Worm (Caenorhabditis elegans) whole organism, late embryonic: ENCODE data around the gene H40L08.7.

ENCODE experiments used
- C08G9.2 ChIP-seq: sonication (generic microtip); optimal IDR thresholded peaks from 2 replicates; lab custom pipeline; 2016; ENCODE audit warnings: mild to moderate bottlenecking, missing genetic modification characterization, moderate library complexity, missing compliant biosample characterization
- F13H6.1 ChIP-seq: sonication (generic microtip); optimal IDR thresholded peaks from 2 replicates; lab custom pipeline; 2016; ENCODE audit warnings: missing genetic modification characterization, missing compliant biosample characterization
- K02D7.2 ChIP-seq: sonication (generic microtip); optimal IDR thresholded peaks from 2 replicates; lab custom pipeline; 2017; ENCODE audit warnings: mild to moderate bottlenecking, missing genetic modification characterization, missing compliant biosample characterization
- K09A11.1 ChIP-seq: sonication (generic microtip); optimal IDR thresholded peaks from 2 replicates; lab custom pipeline; 2017; ENCODE audit warnings: antibody characterized with exemption, mild to moderate bottlenecking, missing genetic modification characterization, missing compliant biosample characterization; ENCODE audit not compliant: insufficient read depth
- T23F11.4 ChIP-seq: fragments of 200-800 bp; sonication (Bioruptor generic); optimal IDR thresholded peaks from 2 replicates; lab custom pipeline; 2018; ENCODE audit warnings: mild to moderate bottlenecking, missing genetic modification characterization, missing compliant biosample characterization
- Y22D7AL.16 ChIP-seq: sonication (generic microtip); optimal IDR thresholded peaks from 2 replicates; lab custom pipeline; 2016; ENCODE audit warnings: missing genetic modification characterization, missing compliant biosample characterization
- ahr-1 ChIP-seq: sonication (generic microtip); optimal IDR thresholded peaks from 2 replicates; lab custom pipeline; 2016; ENCODE audit warnings: missing genetic modification characterization, missing compliant biosample characterization
- ama-1 ChIP-seq: fragments of 150-350 bp; optimal IDR thresholded peaks from 2 replicates; lab custom pipeline; 2014
- ceh-14 ChIP-seq: sonication (generic microtip); optimal IDR thresholded peaks from 2 replicates; lab custom pipeline; 2016; ENCODE audit warnings: missing genotype, missing genetic modification characterization, missing compliant biosample characterization
- ceh-18 ChIP-seq: sonication (generic microtip); optimal IDR thresholded peaks from 2 replicates; lab custom pipeline; 2016; ENCODE audit warnings: missing genetic modification characterization, missing compliant biosample characterization
- ceh-19 ChIP-seq: fragments of 200-800 bp; sonication (Bioruptor generic); optimal IDR thresholded peaks from 2 replicates; lab custom pipeline; 2018; ENCODE audit warnings: mild to moderate bottlenecking, missing genetic modification characterization, missing compliant biosample characterization
- ceh-2 ChIP-seq: sonication (generic microtip); optimal IDR thresholded peaks from 2 replicates; lab custom pipeline; 2016; ENCODE audit warnings: missing genotype, missing genetic modification characterization, missing compliant biosample characterization
- ceh-22 ChIP-seq: sonication (generic microtip); optimal IDR thresholded peaks from 2 replicates; lab custom pipeline; 2017; ENCODE audit warnings: missing biosample characterization, missing genetic modification characterization
- ceh-31 ChIP-seq: sonication (generic microtip); optimal IDR thresholded peaks from 2 replicates; lab custom pipeline; 2016; ENCODE audit warnings: missing genetic modification characterization, missing compliant biosample characterization
- ceh-48 ChIP-seq: sonication (generic microtip); optimal IDR thresholded peaks from 2 replicates; lab custom pipeline; 2016; ENCODE audit warnings: missing genetic modification characterization, inconsistent platforms, missing compliant biosample characterization
- ceh-6 ChIP-seq: fragments of 200-800 bp; sonication (Bioruptor generic); optimal IDR thresholded peaks from 2 replicates; lab custom pipeline; 2018; ENCODE audit warnings: mild to moderate bottlenecking, missing genetic modification characterization, missing compliant biosample characterization
- dve-1 ChIP-seq: sonication (generic microtip); optimal IDR thresholded peaks from 2 replicates; lab custom pipeline; 2017; ENCODE audit warnings: antibody characterized with exemption, mild to moderate bottlenecking, missing genetic modification characterization, missing compliant biosample characterization
- elt-2 ChIP-seq: sonication (generic microtip); optimal IDR thresholded peaks from 2 replicates; lab custom pipeline; 2016; ENCODE audit warnings: missing genetic modification reagents, missing genetic modification characterization, missing compliant biosample characterization
- elt-4 ChIP-seq: sonication (generic microtip); optimal IDR thresholded peaks from 2 replicates; lab custom pipeline; 2016; ENCODE audit warnings: missing genetic modification characterization, missing compliant biosample characterization
- fkh-10 ChIP-seq: fragments of 150-350 bp; optimal IDR thresholded peaks from 2 replicates; lab custom pipeline; 2014; ENCODE audit warnings: missing biosample characterization, missing genetic modification reagents, missing genetic modification characterization
- fkh-6 ChIP-seq: sonication (generic microtip); optimal IDR thresholded peaks from 2 replicates; lab custom pipeline; 2016; ENCODE audit warnings: missing genetic modification characterization, missing compliant biosample characterization
- hlh-15 ChIP-seq: sonication (generic microtip); optimal IDR thresholded peaks from 2 replicates; lab custom pipeline; 2016; ENCODE audit warnings: missing genetic modification characterization, missing compliant biosample characterization
- hlh-8 ChIP-seq: sonication (generic microtip); optimal IDR thresholded peaks from 2 replicates; lab custom pipeline; 2016; ENCODE audit warnings: missing genotype, missing genetic modification characterization, missing compliant biosample characterization
- lim-6 ChIP-seq: sonication (generic microtip); optimal IDR thresholded peaks from 2 replicates; lab custom pipeline; 2016; ENCODE audit warnings: missing genetic modification characterization, missing compliant biosample characterization
- madf-2 ChIP-seq: sonication (generic microtip); optimal IDR thresholded peaks from 2 replicates; lab custom pipeline; 2017; ENCODE audit warnings: missing genetic modification characterization, missing compliant biosample characterization
- pha-2 ChIP-seq: sonication (generic microtip); optimal IDR thresholded peaks from 2 replicates; lab custom pipeline; 2017; ENCODE audit warnings: mild to moderate bottlenecking, missing genetic modification characterization, missing compliant biosample characterization
- ref-2 ChIP-seq: sonication (generic microtip); optimal IDR thresholded peaks from 2 replicates; lab custom pipeline; 2016; ENCODE audit warnings: missing genetic modification characterization, missing compliant biosample characterization
- sox-2 ChIP-seq: fragments of 200-800 bp; sonication (Bioruptor generic); IDR thresholded peaks from 2 replicates; pipeline ENCODE4 v1.3.6; 2022; ENCODE audit warnings: missing genetic modification reagents, missing genetic modification characterization, missing compliant biosample characterization
- unc-3 ChIP-seq, 2 experiments: fragments of 200-800 bp in 1 of 2; sonication (Bioruptor generic) in 1 of 2; sonication (generic microtip) in 1 of 2; conservative IDR thresholded peaks in 1 of 2; optimal IDR thresholded peaks in 1 of 2; 2 replicates each; pipeline versions ENCODE4 v1.3.6 to Lab custom; 2016 to 2022; ENCODE audit warnings: missing compliant biosample characterization in 2 of 2, missing genetic modification characterization in 2 of 2, missing genetic modification reagents in 1 of 2
- unc-42 ChIP-seq: sonication (generic microtip); optimal IDR thresholded peaks from 2 replicates; lab custom pipeline; 2016; ENCODE audit warnings: missing genotype, missing genetic modification characterization, missing compliant biosample characterization
- unc-86 ChIP-seq: sonication (generic microtip); optimal IDR thresholded peaks from 2 replicates; lab custom pipeline; 2016; ENCODE audit warnings: missing genetic modification characterization, missing compliant biosample characterization
- zip-5 ChIP-seq: sonication (generic microtip); optimal IDR thresholded peaks from 2 replicates; lab custom pipeline; 2016; ENCODE audit warnings: missing genetic modification characterization, missing compliant biosample characterization
- ztf-16 ChIP-seq: sonication (generic microtip); optimal IDR thresholded peaks from 2 replicates; lab custom pipeline; 2017; ENCODE audit warnings: missing genetic modification characterization, missing compliant biosample characterization

H40L08.7 gene

DNA sequence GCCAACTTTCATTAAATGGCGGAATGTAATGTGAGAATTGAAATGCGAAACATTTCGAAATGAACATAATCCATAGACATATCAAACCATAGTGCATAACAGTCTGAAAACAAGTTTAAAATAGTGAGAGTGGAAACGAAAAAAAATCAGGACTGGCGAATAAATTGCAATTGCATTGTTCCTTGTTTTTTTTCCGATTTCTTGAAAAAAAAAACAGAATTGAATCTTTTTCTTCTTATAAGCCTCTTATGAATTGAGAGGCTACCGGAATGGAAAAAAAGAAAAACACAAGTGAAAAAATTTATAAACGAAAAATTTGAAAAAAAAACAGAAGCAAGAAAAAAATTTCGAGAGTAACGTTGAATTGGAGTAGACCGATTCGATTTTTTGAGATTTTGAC lies 39.0 kb upstream of the H40L08.7 start, which contains the start of gene R07D5.2:
TSS of gene R07D5.2 (minus strand) at position 101 of the 400 bp plus-strand sequence.
- no peak for TF ChIP-seq F13H6.1 (tag; lab: Kevin White, UChicago)
- no peak for TF ChIP-seq dve-1 (tag; lab: Kevin White, UChicago)
- TF ChIP-seq lim-6: no peak
- no peak for TF ChIP-seq elt-4 (tag; lab: Kevin White, UChicago)
- no peak for TF ChIP-seq madf-2 (tag; lab: Kevin White, UChicago)
- TF ChIP-seq hlh-8: no peak
- TF ChIP-seq ref-2 (tag; lab: Kevin White, UChicago): no peak
- TF ChIP-seq ceh-48 (tag; lab: Kevin White, UChicago): no peak
- no peak for TF ChIP-seq ceh-18 (tag; lab: Kevin White, UChicago)
- TF ChIP-seq fkh-10 (GFP tag; lab: Kevin White, UChicago): no peak
- TF ChIP-seq ztf-16 (tag; lab: Kevin White, UChicago): no peak

DNA sequence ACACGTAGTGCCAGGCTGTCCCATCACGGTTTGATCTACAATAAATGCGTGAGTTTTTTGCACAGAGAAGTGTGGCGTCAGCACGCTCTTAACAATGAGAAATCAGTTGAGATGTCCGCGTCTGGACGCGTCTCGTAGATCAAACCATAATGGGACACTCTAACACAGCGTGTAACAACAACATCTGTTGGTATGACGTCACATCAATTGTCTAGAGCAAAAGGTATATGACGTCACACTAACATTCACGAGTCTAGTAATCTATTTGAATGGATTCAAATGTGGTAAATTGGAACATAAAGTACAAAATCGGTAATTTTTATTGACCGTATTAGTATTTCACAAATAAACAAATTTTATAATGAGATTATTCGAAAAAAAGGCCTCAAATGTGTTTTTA lies 38.2 kb upstream of the H40L08.7 start:
- TF ChIP-seq sox-2 (GFP tag; lab: Robert Waterston, UW) (no peak), ceh-19 (no peak), K09A11.1 (no peak), ceh-22 (tag; lab: Kevin White, UChicago) (no peak)

DNA sequence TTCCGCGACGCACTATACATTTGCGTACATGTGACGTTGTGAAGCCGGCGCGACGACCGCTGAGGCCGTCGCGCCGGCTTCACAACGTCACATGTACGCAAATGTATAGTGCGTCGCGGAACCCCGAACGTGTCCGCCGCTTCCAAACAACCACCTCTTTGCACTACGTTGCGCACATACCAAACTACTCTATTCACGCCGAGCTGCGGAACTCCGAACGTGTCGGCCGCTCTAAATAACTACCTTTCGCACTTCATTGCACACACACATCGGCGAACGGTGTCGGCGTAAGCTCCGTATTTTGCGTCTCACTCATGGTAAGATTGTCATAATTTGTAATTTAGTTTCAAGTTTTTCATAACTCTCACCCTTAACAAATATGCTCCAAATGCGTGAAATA lies 34.6 kb upstream of the H40L08.7 start:
- TF ChIP-seq hlh-8 (no peak), ref-2 (tag; lab: Kevin White, UChicago) (no peak), elt-2 (no peak), ceh-22 (tag; lab: Kevin White, UChicago) (no peak), unc-42 (tag; lab: Kevin White, UChicago) (no peak), fkh-10 (GFP tag; lab: Kevin White, UChicago) (no peak), ceh-14 (tag; lab: Kevin White, UChicago) (no peak), ceh-2 (tag; lab: Kevin White, UChicago) (no peak), ama-1 (lab: Kevin White, UChicago) (no peak), pha-2 (no peak), K09A11.1 (no peak), unc-86 (tag; lab: Kevin White, UChicago) (no peak), T23F11.4 (GFP tag; lab: Kevin White, UChicago) (no peak), unc-3 (GFP tag; conservative IDR thresholded peaks at IDR 0.05; lab: Robert Waterston, UW) (no peak), unc-3 (tag; optimal IDR thresholded peaks at IDR 0.05; lab: Kevin White, UChicago) (no peak), ceh-31 (tag; lab: Kevin White, UChicago) (no peak)

DNA sequence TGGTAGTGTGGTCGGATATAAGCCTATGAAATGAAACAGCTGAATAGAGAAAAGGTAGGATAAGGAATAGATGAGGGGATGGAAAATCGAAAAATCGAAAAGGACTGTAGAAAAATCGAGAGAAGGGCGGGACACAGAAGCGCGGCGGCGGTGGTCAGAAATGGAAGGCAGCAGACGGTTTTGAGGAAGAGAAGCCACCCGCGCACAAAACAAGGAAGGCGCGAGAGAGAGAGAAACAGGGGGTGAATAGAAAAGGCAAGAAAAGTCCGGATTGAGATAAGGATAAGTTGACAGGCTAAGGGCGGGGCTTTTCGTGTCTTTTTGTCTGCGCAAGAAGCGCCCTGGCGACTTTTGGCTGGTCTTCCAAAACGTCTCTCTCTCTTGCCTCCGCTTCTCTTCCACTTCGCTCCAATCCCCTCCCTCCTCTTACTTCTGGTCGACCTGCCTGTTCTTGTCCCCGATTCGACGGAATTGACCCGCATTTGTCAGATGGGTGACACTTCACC lies 30.3 kb upstream of the H40L08.7 start, which contains the start of gene mlt-9:
TSS of gene mlt-9 (minus strand) at position 51 of the 506 bp plus-strand sequence.
- TF ChIP-seq ceh-6 (no peak), fkh-6 (tag; lab: Kevin White, UChicago) (peak; percentile 4), hlh-15 (no peak), ceh-19 (no peak), ref-2 (tag; lab: Kevin White, UChicago) (peak; percentile 21), C08G9.2 (peak; percentile 18), zip-5 (no peak), ceh-2 (tag; lab: Kevin White, UChicago) (no peak)

DNA sequence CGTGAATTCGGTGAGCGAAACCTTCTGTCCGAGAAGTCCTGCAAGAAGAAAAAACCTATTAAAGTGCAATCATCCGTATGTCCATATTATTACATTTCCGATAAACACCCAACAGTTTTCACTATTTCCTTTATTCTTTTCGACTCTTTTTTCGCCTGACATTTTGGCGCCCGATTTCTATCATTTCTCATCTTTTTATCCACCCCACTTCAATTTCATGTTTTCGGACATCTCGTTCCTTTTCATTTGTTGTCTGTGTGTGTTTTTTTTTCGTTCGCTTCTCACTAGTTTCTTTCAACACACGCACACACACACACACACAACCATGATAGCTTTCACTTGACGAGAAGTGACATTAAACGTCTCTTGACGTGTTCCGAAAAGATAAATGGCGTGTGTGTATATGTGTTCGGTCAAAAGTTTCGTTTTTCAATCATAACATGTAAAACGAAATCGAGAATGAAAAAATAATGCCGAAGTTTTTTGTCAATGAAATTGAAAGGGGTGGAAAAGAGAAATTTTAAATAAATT lies 27.5 kb upstream of the H40L08.7 start:
- TF ChIP-seq Y22D7AL.16 (tag; lab: Kevin White, UChicago): no peak
- TF ChIP-seq ahr-1 (tag; lab: Kevin White, UChicago): no peak
- no peak for TF ChIP-seq elt-4 (tag; lab: Kevin White, UChicago)

DNA sequence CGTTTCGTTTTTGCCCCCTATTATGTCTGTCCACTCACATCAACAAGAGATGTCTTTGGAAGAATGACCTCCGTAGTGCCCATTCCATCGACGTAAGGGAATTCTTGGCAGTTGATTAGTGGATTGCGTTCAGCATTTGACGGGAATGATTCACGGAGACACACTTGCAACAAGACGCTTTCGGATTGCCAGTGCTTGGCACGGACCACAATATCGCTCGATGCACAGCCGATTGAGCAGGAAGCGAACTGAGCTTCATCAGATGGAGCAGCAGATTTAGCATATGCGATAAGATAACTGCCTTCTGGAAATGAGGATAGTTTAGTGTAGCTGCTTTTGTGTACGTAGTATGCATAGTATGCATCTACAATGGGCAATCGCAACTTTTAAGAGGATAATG lies 25.9 kb upstream of the H40L08.7 start:
- TF ChIP-seq ceh-14 (tag; lab: Kevin White, UChicago): no peak
- no peak for TF ChIP-seq K02D7.2 (tag; lab: Kevin White, UChicago)
- no peak for TF ChIP-seq unc-3 (GFP tag; conservative IDR thresholded peaks at IDR 0.05; lab: Robert Waterston, UW)
- no peak for TF ChIP-seq unc-3 (tag; optimal IDR thresholded peaks at IDR 0.05; lab: Kevin White, UChicago)
- TF ChIP-seq fkh-6 (tag; lab: Kevin White, UChicago): no peak
